Fruit fly (Drosophila melanogaster) whole organism, embryonic: ENCODE measurements around the gene gogo.

ENCODE experiments used
- Abd-B ChIP-seq: fragments of 200-800 bp; sonication (Bioruptor generic); optimal IDR thresholded peaks from 2 replicates; lab custom pipeline; 2018; ENCODE audit warnings: missing biosample characterization, mild to moderate bottlenecking, missing genetic modification characterization, moderate library complexity
- CG10147 ChIP-seq: fragments of 200-800 bp; sonication (Bioruptor generic); optimal IDR thresholded peaks from 2 replicates; lab custom pipeline; 2019; ENCODE audit warnings: missing biosample characterization, mild to moderate bottlenecking, missing genetic modification characterization, moderate library complexity
- CG11696 ChIP-seq: fragments of 200-800 bp; sonication (Bioruptor generic); IDR thresholded peaks from 2 replicates; pipeline ENCODE4 v1.3.6; 2022; ENCODE audit warnings: missing biosample characterization, missing genetic modification characterization
- CG13287 ChIP-seq: fragments of 200-800 bp; sonication (Bioruptor generic); IDR thresholded peaks from 2 replicates; pipeline ENCODE4 v1.3.6; 2022; ENCODE audit warnings: missing biosample characterization, missing genetic modification characterization; ENCODE audit not compliant: partially characterized antibody
- CG13424 ChIP-seq: fragments of 200-800 bp; sonication (Bioruptor generic); optimal IDR thresholded peaks from 2 replicates; lab custom pipeline; 2019; ENCODE audit warnings: missing biosample characterization, mild to moderate bottlenecking, missing genetic modification characterization, moderate library complexity
- CG15269 ChIP-seq: fragments of 200-800 bp; sonication (Bioruptor generic); optimal IDR thresholded peaks from 2 replicates; lab custom pipeline; 2018; ENCODE audit warnings: missing biosample characterization, mild to moderate bottlenecking, missing genetic modification characterization, moderate library complexity
- CG16779 ChIP-seq: fragments of 200-800 bp; sonication (Bioruptor generic); IDR thresholded peaks from 2 replicates; pipeline ENCODE4 v1.3.6; 2022; ENCODE audit warnings: missing biosample characterization, missing genetic modification characterization
- CG2202 ChIP-seq: fragments of 200-800 bp; sonication (Bioruptor generic); optimal IDR thresholded peaks from 2 replicates; lab custom pipeline; 2018; ENCODE audit warnings: missing biosample characterization, mild to moderate bottlenecking, missing genetic modification characterization
- CG2678 ChIP-seq: fragments of 200-800 bp; sonication (Bioruptor generic); optimal IDR thresholded peaks from 3 replicates; lab custom pipeline; 2019; ENCODE audit warnings: missing biosample characterization, mild to moderate bottlenecking, missing genetic modification characterization, moderate library complexity
- CG30020 ChIP-seq: fragments of 200-800 bp; optimal IDR thresholded peaks from 2 replicates; lab custom pipeline; 2019; ENCODE audit warnings: missing biosample characterization, mild to moderate bottlenecking, missing genetic modification characterization, moderate library complexity
- CG3163 ChIP-seq: fragments of 200-800 bp; sonication (Bioruptor generic); optimal IDR thresholded peaks from 3 replicates; lab custom pipeline; 2016; ENCODE audit warnings: missing biosample characterization, missing genetic modification characterization
- CG3281 ChIP-seq: fragments of 200-800 bp; sonication (Bioruptor generic); optimal IDR thresholded peaks from 3 replicates; lab custom pipeline; 2017; ENCODE audit warnings: missing biosample characterization, mild to moderate bottlenecking, missing genetic modification characterization
- CG34376 ChIP-seq: fragments of 200-800 bp; sonication (Bioruptor generic); optimal IDR thresholded peaks from 2 replicates; lab custom pipeline; 2018; ENCODE audit warnings: missing biosample characterization, mild to moderate bottlenecking, missing genetic modification characterization
- CG4360 ChIP-seq: fragments of 200-800 bp; sonication (Bioruptor generic); IDR thresholded peaks from 2 replicates; pipeline ENCODE4 v1.3.6; 2022; ENCODE audit warnings: missing biosample characterization, missing genetic modification characterization
- CG6683 ChIP-seq: fragments of 200-800 bp; sonication (Bioruptor generic); optimal IDR thresholded peaks from 2 replicates; lab custom pipeline; 2017; ENCODE audit warnings: missing biosample characterization, mild to moderate bottlenecking, missing genetic modification characterization, missing genetic modification reagents
- CG7357 ChIP-seq: fragments of 200-800 bp; sonication (Bioruptor generic); IDR thresholded peaks from 3 replicates; pipeline ENCODE4 v1.3.6; 2022; ENCODE audit warnings: missing biosample characterization, missing genetic modification characterization
- CG7928 ChIP-seq: fragments of 200-800 bp; sonication (Bioruptor generic); optimal IDR thresholded peaks from 2 replicates; lab custom pipeline; 2017; ENCODE audit warnings: missing biosample characterization, mild to moderate bottlenecking, missing genetic modification characterization
- CG8089 ChIP-seq: fragments of 200-800 bp; sonication (Bioruptor generic); optimal IDR thresholded peaks from 3 replicates; lab custom pipeline; 2016; ENCODE audit warnings: missing biosample characterization, missing genetic modification characterization
- CG8290 ChIP-seq, 3 experiments: fragments of 200-800 bp; sonication (Bioruptor generic); optimal IDR thresholded peaks; 2 replicates each; lab custom pipeline; 2016 to 2019; ENCODE audit warnings: missing biosample characterization in 3 of 3, missing genetic modification characterization in 3 of 3, mild to moderate bottlenecking in 2 of 3, moderate library complexity in 1 of 3
- CTCF ChIP-seq: fragments of 200-800 bp; sonication (Bioruptor generic); optimal IDR thresholded peaks from 2 replicates; lab custom pipeline; 2017; ENCODE audit warnings: missing biosample characterization, mild to moderate bottlenecking, missing genetic modification characterization, moderate library complexity
- Camta ChIP-seq: fragments of 200-800 bp; sonication (Bioruptor generic); optimal IDR thresholded peaks from 2 replicates; lab custom pipeline; 2016; ENCODE audit warnings: missing biosample characterization, missing genetic modification characterization
- GATAe ChIP-seq: fragments of 200-800 bp; sonication (Bioruptor generic); conservative IDR thresholded peaks from 2 replicates; pipeline ENCODE4 v1.3.6; 2022; ENCODE audit warnings: missing biosample characterization, missing genetic modification characterization
- HHEX ChIP-seq: fragments of 200-800 bp; sonication (Bioruptor generic); optimal IDR thresholded peaks from 3 replicates; lab custom pipeline; 2017; ENCODE audit warnings: missing biosample characterization, mild to moderate bottlenecking, missing genetic modification characterization, missing genetic modification reagents
- HLH54F ChIP-seq: fragments of 200-800 bp; sonication (Bioruptor generic); optimal IDR thresholded peaks from 3 replicates; lab custom pipeline; 2016; ENCODE audit warnings: missing biosample characterization, missing genetic modification characterization
- Hsf ChIP-seq: fragments of 200-800 bp; sonication (Bioruptor generic); optimal IDR thresholded peaks from 3 replicates; lab custom pipeline; 2016; ENCODE audit warnings: missing biosample characterization, missing genetic modification characterization
- MBD-R2 ChIP-seq: fragments of 200-800 bp; sonication (Bioruptor generic); IDR thresholded peaks from 2 replicates; pipeline ENCODE4 v1.3.6; 2022; ENCODE audit warnings: missing biosample characterization, missing genetic modification characterization
- Mad ChIP-seq: fragments of 200-800 bp; sonication (Bioruptor generic); optimal IDR thresholded peaks from 2 replicates; lab custom pipeline; 2016; ENCODE audit warnings: missing biosample characterization, missing genetic modification characterization
- Meics ChIP-seq: fragments of 200-800 bp; sonication (Bioruptor generic); optimal IDR thresholded peaks from 2 replicates; lab custom pipeline; 2017; ENCODE audit warnings: missing biosample characterization, mild to moderate bottlenecking, missing genetic modification characterization
- NFAT ChIP-seq: fragments of 200-800 bp; sonication (Bioruptor generic); IDR thresholded peaks from 2 replicates; pipeline ENCODE4 v1.3.6; 2022; ENCODE audit warnings: missing biosample characterization, missing genetic modification characterization
- Rfx ChIP-seq: fragments of 200-800 bp; sonication (Bioruptor generic); IDR thresholded peaks from 2 replicates; pipeline ENCODE4 v1.3.6; 2022; ENCODE audit warnings: missing biosample characterization, missing genetic modification characterization
- Xrp1 ChIP-seq: fragments of 200-800 bp; sonication (Bioruptor generic); IDR thresholded peaks from 2 replicates; pipeline ENCODE4 v1.3.6; 2022; ENCODE audit warnings: missing biosample characterization, missing genetic modification characterization
- bbx ChIP-seq: fragments of 200-800 bp; sonication (Bioruptor generic); IDR thresholded peaks from 2 replicates; pipeline ENCODE4 v1.3.6; 2022; ENCODE audit warnings: missing biosample characterization, missing genetic modification characterization; ENCODE audit not compliant: partially characterized antibody
- bigmax ChIP-seq: fragments of 200-800 bp; sonication (Bioruptor generic); optimal IDR thresholded peaks from 2 replicates; lab custom pipeline; 2018; ENCODE audit warnings: missing biosample characterization, mild to moderate bottlenecking, missing genetic modification characterization
- cwo ChIP-seq: fragments of 200-800 bp; sonication (Bioruptor generic); optimal IDR thresholded peaks from 3 replicates; lab custom pipeline; 2017; ENCODE audit warnings: missing biosample characterization, missing genetic modification characterization, mild to moderate bottlenecking, moderate library complexity, missing genetic modification reagents
- exex ChIP-seq: fragments of 200-800 bp; sonication (Bioruptor generic); optimal IDR thresholded peaks from 4 replicates; lab custom pipeline; 2018; ENCODE audit warnings: missing biosample characterization, mild to moderate bottlenecking, missing genetic modification characterization, moderate library complexity
- kah ChIP-seq: fragments of 200-800 bp; sonication (Bioruptor generic); optimal IDR thresholded peaks from 2 replicates; lab custom pipeline; 2018; ENCODE audit warnings: missing biosample characterization, mild to moderate bottlenecking, missing genetic modification characterization
- ken ChIP-seq: fragments of 200-800 bp; sonication (Bioruptor generic); IDR thresholded peaks from 3 replicates; pipeline ENCODE4 v1.3.6; 2022; ENCODE audit warnings: missing biosample characterization, missing genetic modification characterization
- lbe ChIP-seq: fragments of 200-800 bp; sonication (Bioruptor generic); optimal IDR thresholded peaks from 2 replicates; lab custom pipeline; 2016; ENCODE audit warnings: missing biosample characterization, mild to moderate bottlenecking, missing genetic modification characterization
- luna ChIP-seq: fragments of 200-800 bp; sonication (Bioruptor generic); optimal IDR thresholded peaks from 2 replicates; lab custom pipeline; 2016; ENCODE audit warnings: missing biosample characterization, missing genetic modification characterization
- mam ChIP-seq: fragments of 200-800 bp; sonication (Bioruptor generic); optimal IDR thresholded peaks from 3 replicates; lab custom pipeline; 2016; ENCODE audit warnings: missing biosample characterization, missing genetic modification characterization
- nerfin-2 ChIP-seq: fragments of 200-800 bp; sonication (Bioruptor generic); IDR thresholded peaks from 2 replicates; pipeline ENCODE4 v1.3.6; 2022; ENCODE audit warnings: missing biosample characterization, missing genetic modification characterization; ENCODE audit not compliant: partially characterized antibody
- pum ChIP-seq: fragments of 200-800 bp; sonication (Bioruptor generic); optimal IDR thresholded peaks from 2 replicates; lab custom pipeline; 2016; ENCODE audit warnings: missing biosample characterization, missing genetic modification characterization
- pzg ChIP-seq: fragments of 200-800 bp; sonication (Bioruptor generic); optimal IDR thresholded peaks from 3 replicates; lab custom pipeline; 2018; ENCODE audit warnings: missing biosample characterization, mild to moderate bottlenecking, missing genetic modification characterization, moderate library complexity
- row ChIP-seq: fragments of 200-800 bp; sonication (Bioruptor generic); IDR thresholded peaks from 3 replicates; pipeline ENCODE4 v1.3.6; 2022; ENCODE audit warnings: missing biosample characterization, missing genetic modification characterization
- salm ChIP-seq: fragments of 200-800 bp; sonication (Bioruptor generic); optimal IDR thresholded peaks from 2 replicates; lab custom pipeline; 2018; ENCODE audit warnings: missing biosample characterization, mild to moderate bottlenecking, missing genetic modification characterization
- sqz ChIP-seq: fragments of 200-800 bp; sonication (Bioruptor generic); optimal IDR thresholded peaks from 3 replicates; lab custom pipeline; 2018; ENCODE audit warnings: missing biosample characterization, mild to moderate bottlenecking, missing genetic modification characterization
- stc ChIP-seq: fragments of 200-800 bp; sonication (Bioruptor generic); IDR thresholded peaks from 2 replicates; pipeline ENCODE4 v1.3.6; 2022; ENCODE audit warnings: missing biosample characterization, missing genetic modification characterization
- wor ChIP-seq: fragments of 200-800 bp; sonication (Bioruptor generic); IDR thresholded peaks from 2 replicates; pipeline ENCODE4 v1.3.6; 2022; ENCODE audit warnings: missing biosample characterization, missing genetic modification characterization
- zen ChIP-seq: fragments of 200-800 bp; sonication (Bioruptor generic); optimal IDR thresholded peaks from 3 replicates; lab custom pipeline; 2018; ENCODE audit warnings: missing biosample characterization, mild to moderate bottlenecking, missing genetic modification characterization, moderate library complexity
- zf30C ChIP-seq: fragments of 200-800 bp; sonication (Bioruptor generic); optimal IDR thresholded peaks from 3 replicates; lab custom pipeline; 2018; ENCODE audit warnings: missing biosample characterization, mild to moderate bottlenecking, missing genetic modification characterization
- zfh2 ChIP-seq: fragments of 200-800 bp; sonication (Bioruptor generic); optimal IDR thresholded peaks from 2 replicates; lab custom pipeline; 2016; ENCODE audit warnings: missing biosample characterization, missing genetic modification characterization

gogo gene

dm6 chr3L:20221412-20221864 is 73.5 kb downstream of the gogo start, which contains the start of gene CG17145 (continued):
- TF ChIP-seq salm (tag; lab: Kevin White, UChicago) (no peak), CG2678 (peak; percentile 63), pum (GFP tag; lab: Kevin White, UChicago) (no peak), CG30020 (tag; lab: Kevin White, UChicago) (no peak), zen (no peak), wor (no peak), pzg (GFP tag; lab: Kevin White, UChicago) (no peak), CG13287 (no peak), CG11696 (GFP tag; lab: Robert Waterston, UW) (no peak), CG13424 (peak; percentile 42), exex (tag; lab: Kevin White, UChicago) (peak; percentile 60), CG6683 (GFP tag; lab: Kevin White, UChicago) (no peak), stc (GFP tag; lab: Robert Waterston, UW) (no peak), bigmax (GFP tag; lab: Kevin White, UChicago) (no peak), Camta (GFP tag; lab: Kevin White, UChicago) (no peak), CG7928 (GFP tag; lab: Kevin White, UChicago) (no peak), zf30C (GFP tag; lab: Kevin White, UChicago) (no peak), lbe (GFP tag; lab: Kevin White, UChicago) (no peak), Meics (GFP tag; lab: Kevin White, UChicago) (peak; percentile 51), zfh2 (GFP tag; lab: Kevin White, UChicago) (no peak), CG34376 (GFP tag; lab: Kevin White, UChicago) (peak; percentile 40), HHEX (GFP tag; lab: Kevin White, UChicago) (peak; percentile 26), CG15269 (tag; lab: Kevin White, UChicago) (peak; percentile 55), MBD-R2 (GFP tag; lab: Robert Waterston, UW) (no peak), cwo (GFP tag; lab: Kevin White, UChicago) (peak; percentile 56), CG3281 (GFP tag; lab: Kevin White, UChicago) (peak; percentile 68), Abd-B (GFP tag; lab: Kevin White, UChicago) (no peak), luna (GFP tag; lab: Kevin White, UChicago) (no peak), CG10147 (GFP tag; lab: Kevin White, UChicago) (no peak), Mad (GFP tag; lab: Kevin White, UChicago) (no peak), Rfx (GFP tag; lab: Robert Waterston, UW) (0 out of 2 replicates have a peak, but pooled peaks have one; percentile 28), sqz (GFP tag; lab: Kevin White, UChicago) (no peak), CG8089 (no peak), row (peak; percentile 51; the same call in 2 of the 3 replicates), CG7357 (GFP tag; lab: Robert Waterston, UW) (no peak), CG2202 (no peak), Xrp1 (GFP tag; lab: Robert Waterston, UW) (no peak), mam (no peak), NFAT (GFP tag; lab: Robert Waterston, UW) (no peak), bbx (GFP tag; lab: Robert Waterston, UW) (no peak), nerfin-2 (GFP tag; lab: Robert Waterston, UW) (no peak), HLH54F (GFP tag; lab: Kevin White, UChicago) (no peak), kah (no peak), CG4360 (GFP tag; lab: Robert Waterston, UW) (no peak), GATAe (peak; percentile 45; the same call in 1 of the 2 replicates), CG3163 (GFP tag; lab: Kevin White, UChicago) (no peak), CTCF (no peak), CG16779 (no peak), Hsf (GFP tag; lab: Kevin White, UChicago) (no peak), CG8290 (GFP tag; optimal IDR thresholded peaks at IDR 0.05; lab: Kevin White, UChicago) (no peak), CG8290 (tag; optimal IDR thresholded peaks at IDR 0.05; lab: Kevin White, UChicago) (no peak), ken (GFP tag; lab: Robert Waterston, UW) (no peak)
